Worm (Caenorhabditis elegans): ENCODE measurements around the gene atic-1.
A peak's percentile ranks its signal among the peaks of the same experiment; 100 is the strongest.

atic-1 gene

DNA sequence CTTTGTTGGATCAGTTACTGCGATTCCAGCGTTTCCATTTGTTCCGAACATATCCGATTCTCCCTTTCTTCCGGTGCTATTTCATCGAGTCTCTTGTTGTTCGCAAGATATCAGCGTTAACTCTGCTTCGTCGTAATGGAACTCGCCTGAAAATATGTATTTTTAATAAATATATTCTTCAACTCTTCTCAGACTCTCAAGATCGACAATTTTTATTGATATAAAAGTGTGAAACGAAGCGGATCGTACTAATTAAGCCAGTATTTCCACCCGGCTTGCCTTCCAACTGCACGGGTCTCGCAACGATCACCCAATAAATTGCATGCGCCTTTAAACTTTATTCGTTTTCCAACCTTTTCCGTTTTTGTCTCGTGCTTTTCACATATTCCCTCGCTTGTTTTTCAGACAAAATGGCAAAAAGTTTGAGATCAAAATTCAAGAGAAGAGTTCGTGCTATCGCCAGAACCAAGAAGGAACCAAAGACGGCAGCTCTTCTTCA is 42.2 kb downstream of the atic-1 start, which contains the start of the genes xpo-3 and C49H3.3:
xpo-3 (minus strand) TSS at position 51 of the 499 bp plus-strand sequence.
C49H3.3 (plus strand) TSS at position 369 of the 499 bp plus-strand sequence.
- TF ChIP-seq lsy-2 (tag; optimal IDR thresholded peaks at IDR 0.05) (peak; percentile 47 to 70), nhr-47 (tag; optimal IDR thresholded peaks at IDR 0.05) (peak; percentile 42), lin-14 (GFP tag; optimal IDR thresholded peaks at IDR 0.05) (no peak), ceh-63 (GFP tag; optimal IDR thresholded peaks at IDR 0.05) (no peak), irx-1 (tag; optimal IDR thresholded peaks at IDR 0.05) (no peak), nhr-85 (tag) (no peak), blmp-1 (tag; optimal IDR thresholded peaks at IDR 0.05) (peak; percentile 32), dpl-1 (GFP tag; optimal IDR thresholded peaks at IDR 0.05) (peak; percentile 23 to 57 (median 24)), sptf-1 (tag; optimal IDR thresholded peaks at IDR 0.05) (no peak), ceh-90 (tag; optimal IDR thresholded peaks at IDR 0.05) (no peak), snu-23 (GFP tag; optimal IDR thresholded peaks at IDR 0.05) (peak; percentile 34), elt-2 (tag; optimal IDR thresholded peaks at IDR 0.05) (no peak), vab-15 (tag; optimal IDR thresholded peaks at IDR 0.05) (peak; percentile 54), xbp-1 (tag; optimal IDR thresholded peaks at IDR 0.05) (peak; percentile 34), nhr-76 (tag; optimal IDR thresholded peaks at IDR 0.05) (no peak), lin-15B (tag; optimal IDR thresholded peaks at IDR 0.05) (no peak), ceh-82 (tag; optimal IDR thresholded peaks at IDR 0.05) (peak in 1 of 3 experiments; percentile 11), nhr-28 (tag; optimal IDR thresholded peaks at IDR 0.05) (no peak), hlh-17 (GFP tag; optimal IDR thresholded peaks at IDR 0.05; ENCODE audit: borderline replicate concordance) (no peak), mep-1 (tag; optimal IDR thresholded peaks at IDR 0.05) (peak; percentile 63), nhr-12 (tag; optimal IDR thresholded peaks at IDR 0.05) (no peak), elt-3 (tag; optimal IDR thresholded peaks at IDR 0.05) (no peak), pqm-1 (tag; optimal IDR thresholded peaks at IDR 0.05) (no peak), tbx-2 (tag; optimal IDR thresholded peaks at IDR 0.05) (peak; percentile 14), mdl-1 (tag; optimal IDR thresholded peaks at IDR 0.05) (peak in 1 of 2 experiments; percentile 6), tlp-1 (tag; optimal IDR thresholded peaks at IDR 0.05) (no peak), ceh-8 (GFP tag; optimal IDR thresholded peaks at IDR 0.05) (no peak), nhr-11 (tag; optimal IDR thresholded peaks at IDR 0.05) (no peak), F16B12.6 (tag; optimal IDR thresholded peaks at IDR 0.05) (peak; percentile 29), hpl-2 (GFP tag; optimal IDR thresholded peaks at IDR 0.05) (no peak), unc-98 (GFP tag; IDR thresholded peaks at IDR 0.05) (no peak), alr-1 (tag; optimal IDR thresholded peaks at IDR 0.05; ENCODE audit: borderline replicate concordance) (no peak), nhr-71 (tag; optimal IDR thresholded peaks at IDR 0.05) (peak; percentile 38), sox-4 (tag; optimal IDR thresholded peaks at IDR 0.05) (no peak), rnt-1 (tag; optimal IDR thresholded peaks at IDR 0.05) (no peak), jun-1 (tag; optimal IDR thresholded peaks at IDR 0.05) (no peak), aha-1 (tag; optimal IDR thresholded peaks at IDR 0.05) (no peak), zip-4 (GFP tag; optimal IDR thresholded peaks at IDR 0.05) (no peak), dsc-1 (tag; optimal IDR thresholded peaks at IDR 0.05) (no peak), swsn-7 (tag; optimal IDR thresholded peaks at IDR 0.05) (no peak), C16A3.4 (tag; optimal IDR thresholded peaks at IDR 0.05) (peak; percentile 32), fkh-10 (GFP tag; optimal IDR thresholded peaks at IDR 0.05) (peak; percentile 13), aly-2 (tag; optimal IDR thresholded peaks at IDR 0.05) (no peak), C34B4.2 (tag; optimal IDR thresholded peaks at IDR 0.05) (no peak), sup-37 (GFP tag; optimal IDR thresholded peaks at IDR 0.05) (no peak), ama-1 (optimal IDR thresholded peaks at IDR 0.05) (no peak), lin-35 (GFP tag; optimal IDR thresholded peaks at IDR 0.05) (peak; percentile 44 to 74), skn-1 (tag; optimal IDR thresholded peaks at IDR 0.05) (peak; percentile 2), unc-130 (tag; optimal IDR thresholded peaks at IDR 0.05) (peak; percentile 9), efl-1 (optimal IDR thresholded peaks at IDR 0.05) (peak; percentile 51 to 58), efl-1 (GFP tag; optimal IDR thresholded peaks at IDR 0.05 in 1 of 2) (peak in 1 of 2 experiments; percentile 48), nhr-90 (tag; optimal IDR thresholded peaks at IDR 0.05; ENCODE audit: poor library complexity) (no peak), nhr-237 (tag; optimal IDR thresholded peaks at IDR 0.05) (no peak), ets-5 (GFP tag; IDR thresholded peaks at IDR 0.05) (no peak)

Measured in whole organism, L1 larva.